Fruit fly (Drosophila melanogaster): ENCODE data around the gene lectin-28C.

- TF ChIP-seq Sin3A (optimal IDR thresholded peaks at IDR 0.05), result no peak
- TF ChIP-seq Myc (optimal IDR thresholded peaks at IDR 0.05), result no peak
- TF ChIP-seq h (optimal IDR thresholded peaks at IDR 0.05), result no peak
- TF ChIP-seq psq (optimal IDR thresholded peaks at IDR 0.05), result no peak
These were observed 15.6 kb upstream of the lectin-28C start for dm6 chr2L:7841244-7841643.

Measured in Kc167 (cell line).